Worm (Caenorhabditis elegans) whole organism, L2 larva: Measurements from ENCODE around the gene C13F10.5.

Source experiments
- F13H6.1 ChIP-seq: sonication (generic microtip); optimal IDR thresholded peaks from 2 replicates; lab custom pipeline; 2016; ENCODE audit warnings: missing genetic modification characterization, missing compliant biosample characterization
- R02D3.7 ChIP-seq: fragments of 150-350 bp; optimal IDR thresholded peaks from 2 replicates; lab custom pipeline; 2014; ENCODE audit warnings: missing biosample characterization, missing genetic modification characterization
- Y55F3AM.14 ChIP-seq: fragments of 200-800 bp; sonication (Bioruptor generic); optimal IDR thresholded peaks from 2 replicates; lab custom pipeline; 2018; ENCODE audit warnings: mild to moderate bottlenecking, missing genetic modification characterization, missing compliant biosample characterization
- ZK546.5 ChIP-seq: sonication (generic microtip); optimal IDR thresholded peaks from 2 replicates; lab custom pipeline; 2017; ENCODE audit warnings: missing biosample characterization, missing genetic modification characterization
- aly-2 ChIP-seq: fragments of 150-350 bp; optimal IDR thresholded peaks from 2 replicates; lab custom pipeline; 2014; ENCODE audit warnings: missing biosample characterization, missing genetic modification characterization
- ama-1 ChIP-seq: fragments of 150-350 bp; optimal IDR thresholded peaks from 2 replicates; lab custom pipeline; 2018; ENCODE audit warnings: inconsistent platforms
- ceh-16 ChIP-seq: fragments of 150-350 bp; optimal IDR thresholded peaks from 2 replicates; lab custom pipeline; 2014; ENCODE audit warnings: missing biosample characterization, missing genetic modification characterization
- crh-2 ChIP-seq: sonication (generic microtip); optimal IDR thresholded peaks from 2 replicates; lab custom pipeline; 2017; ENCODE audit warnings: missing biosample characterization, missing genetic modification characterization
- dmd-4 ChIP-seq: sonication (generic microtip); optimal IDR thresholded peaks from 2 replicates; lab custom pipeline; 2017; ENCODE audit warnings: missing biosample characterization, missing genetic modification characterization
- egl-27 ChIP-seq: sonication (generic microtip); optimal IDR thresholded peaks from 3 replicates; lab custom pipeline; 2017; ENCODE audit warnings: missing biosample characterization, missing genetic modification reagents, missing genetic modification characterization
- elt-3 ChIP-seq: sonication (generic microtip); optimal IDR thresholded peaks from 2 replicates; lab custom pipeline; 2017; ENCODE audit warnings: missing biosample characterization, missing genetic modification characterization
- fos-1 ChIP-seq: fragments of 150-350 bp; optimal IDR thresholded peaks from 2 replicates; lab custom pipeline; 2014; ENCODE audit warnings: missing biosample characterization, missing genetic modification characterization
- lin-11 ChIP-seq: fragments of 150-350 bp; sonication (generic microtip); optimal IDR thresholded peaks from 2 replicates; lab custom pipeline; 2014; ENCODE audit warnings: missing biosample characterization, missing genetic modification characterization, inconsistent platforms, mixed read lengths
- lin-39 ChIP-seq: fragments of 150-350 bp; optimal IDR thresholded peaks from 2 replicates; lab custom pipeline; 2014; ENCODE audit warnings: missing biosample characterization, missing genetic modification reagents, missing genetic modification characterization
- lsy-2 ChIP-seq, 2 experiments: fragments of 150-350 bp in 1 of 2; sonication (generic microtip) in 1 of 2; optimal IDR thresholded peaks; 2 replicates each; lab custom pipeline; 2014 to 2017; ENCODE audit warnings: missing biosample characterization in 2 of 2, missing genetic modification characterization in 2 of 2
- mab-5 ChIP-seq: fragments of 150-350 bp; optimal IDR thresholded peaks from 2 replicates; lab custom pipeline; 2014; ENCODE audit warnings: missing biosample characterization, missing genetic modification characterization
- mbf-1 ChIP-seq: sonication (generic microtip); optimal IDR thresholded peaks from 2 replicates; lab custom pipeline; 2017; ENCODE audit warnings: missing biosample characterization, missing genetic modification characterization
- nhr-10 ChIP-seq: sonication (generic microtip); optimal IDR thresholded peaks from 2 replicates; lab custom pipeline; 2017; ENCODE audit warnings: missing biosample characterization, missing genetic modification characterization
- nhr-11 ChIP-seq: fragments of 150-350 bp; optimal IDR thresholded peaks from 2 replicates; lab custom pipeline; 2014; ENCODE audit warnings: missing biosample characterization, missing genetic modification characterization
- nhr-129 ChIP-seq: fragments of 150-350 bp; optimal IDR thresholded peaks from 2 replicates; lab custom pipeline; 2014; ENCODE audit warnings: missing biosample characterization, missing genetic modification characterization
- nhr-21 ChIP-seq: fragments of 150-350 bp; optimal IDR thresholded peaks from 2 replicates; lab custom pipeline; 2014; ENCODE audit warnings: missing biosample characterization, missing genetic modification characterization
- nhr-23 ChIP-seq: fragments of 150-350 bp; optimal IDR thresholded peaks from 2 replicates; lab custom pipeline; 2014; ENCODE audit warnings: missing biosample characterization, missing genetic modification reagents, missing genetic modification characterization
- nhr-237 ChIP-seq: fragments of 150-350 bp; optimal IDR thresholded peaks from 2 replicates; lab custom pipeline; 2014; ENCODE audit warnings: missing biosample characterization, missing genetic modification characterization
- nhr-25 ChIP-seq: fragments of 150-350 bp; sonication (generic microtip); optimal IDR thresholded peaks from 3 replicates; lab custom pipeline; 2014; ENCODE audit warnings: missing biosample characterization, missing genetic modification characterization
- nhr-77 ChIP-seq: fragments of 150-350 bp; optimal IDR thresholded peaks from 2 replicates; lab custom pipeline; 2014; ENCODE audit warnings: missing biosample characterization, missing genetic modification characterization
- peb-1 ChIP-seq: fragments of 150-350 bp; optimal IDR thresholded peaks from 2 replicates; lab custom pipeline; 2014; ENCODE audit warnings: missing biosample characterization, missing genetic modification characterization
- skn-1 ChIP-seq: sonication (generic microtip); optimal IDR thresholded peaks from 2 replicates; lab custom pipeline; 2017; ENCODE audit warnings: missing biosample characterization, missing genetic modification characterization
- sma-9 ChIP-seq, 2 experiments: fragments of 150-350 bp in 1 of 2; sonication (generic microtip) in 1 of 2; optimal IDR thresholded peaks; 2 replicates each; lab custom pipeline; 2014 to 2016; ENCODE audit warnings: missing genetic modification characterization in 2 of 2, mild to moderate bottlenecking in 1 of 2, missing biosample characterization in 1 of 2, missing compliant biosample characterization in 1 of 2, missing genetic modification reagents in 1 of 2, moderate library complexity in 1 of 2
- snpc-4 ChIP-seq: fragments of 150-350 bp; optimal IDR thresholded peaks from 2 replicates; lab custom pipeline; 2014; ENCODE audit warnings: missing biosample characterization, missing genetic modification characterization
- unc-39 ChIP-seq: fragments of 150-350 bp; optimal IDR thresholded peaks from 2 replicates; lab custom pipeline; 2014; ENCODE audit warnings: missing biosample characterization, missing genetic modification characterization
- unc-55 ChIP-seq: fragments of 150-350 bp; sonication (generic microtip); optimal IDR thresholded peaks from 3 replicates; lab custom pipeline; 2014; ENCODE audit warnings: missing biosample characterization, missing genetic modification reagents, missing genetic modification characterization
- unc-62 ChIP-seq: fragments of 150-350 bp; optimal IDR thresholded peaks from 2 replicates; lab custom pipeline; 2014; ENCODE audit warnings: missing biosample characterization, missing genetic modification reagents, missing genetic modification characterization
- zag-1 ChIP-seq: fragments of 150-350 bp; optimal IDR thresholded peaks from 2 replicates; lab custom pipeline; 2014; ENCODE audit warnings: missing biosample characterization, missing genetic modification characterization
- ztf-11 ChIP-seq: sonication (generic microtip); optimal IDR thresholded peaks from 2 replicates; lab custom pipeline; 2017; ENCODE audit warnings: missing biosample characterization, missing genetic modification characterization
- ztf-4 ChIP-seq: fragments of 150-350 bp; optimal IDR thresholded peaks from 2 replicates; lab custom pipeline; 2014; ENCODE audit warnings: missing biosample characterization, missing genetic modification characterization

The C13F10.5 gene

ce11 chrV:7237133-7237532 lies 18.2 kb upstream of the C13F10.5 start, which contains the start of gene hyls-1 (continued):
- TF ChIP-seq nhr-10 (tag; lab: Kevin White, UChicago) (no peak), zag-1 (tag; lab: Kevin White, UChicago) (peak; percentile 52), F13H6.1 (tag; lab: Kevin White, UChicago) (peak; percentile 78), sma-9 (GFP tag; optimal IDR thresholded peaks at IDR 0.05; lab: Kevin White, UChicago) (peak; percentile 77), sma-9 (tag; optimal IDR thresholded peaks at IDR 0.05; lab: Kevin White, UChicago) (no peak), nhr-77 (tag; lab: Kevin White, UChicago) (no peak), nhr-25 (peak; percentile 85), ztf-4 (tag; lab: Kevin White, UChicago) (peak; percentile 53), peb-1 (tag; lab: Kevin White, UChicago) (no peak), mab-5 (peak; percentile 64), nhr-237 (tag; lab: Kevin White, UChicago) (peak; percentile 57), nhr-23 (tag; lab: Kevin White, UChicago) (no peak), aly-2 (tag; lab: Kevin White, UChicago) (no peak), ZK546.5 (peak; percentile 16), R02D3.7 (tag; lab: Kevin White, UChicago) (peak; percentile 1), crh-2 (tag; lab: Kevin White, UChicago) (peak; percentile 91), lin-11 (tag; lab: Kevin White, UChicago) (peak; percentile 88), lsy-2 (tag; optimal IDR thresholded peaks at IDR 0.05; lab: Kevin White, UChicago) (peak; percentile 71 to 88), elt-3 (tag; lab: Kevin White, UChicago) (no peak), ceh-16 (tag; lab: Kevin White, UChicago) (no peak), nhr-129 (peak; percentile 80)

- TF ChIP-seq nhr-77 (tag; lab: Kevin White, UChicago) (no peak), fos-1 (tag; lab: Kevin White, UChicago) (no peak), ztf-4 (tag; lab: Kevin White, UChicago) (no peak), mab-5 (no peak), dmd-4 (tag; lab: Kevin White, UChicago) (no peak), unc-39 (no peak), nhr-11 (tag; lab: Kevin White, UChicago) (no peak), unc-62 (GFP tag; lab: Kevin White, UChicago) (no peak), aly-2 (tag; lab: Kevin White, UChicago) (no peak)
These were observed 18.0 kb upstream of the C13F10.5 start, which contains the start of gene hpo-9 for ce11 chrV:7237094-7237132. Gene hpo-9 (minus strand): TSS chrV:7237130.

- TF ChIP-seq snpc-4 (tag; lab: Kevin White, UChicago) (no peak), unc-39 (no peak), zag-1 (tag; lab: Kevin White, UChicago) (no peak), nhr-21 (tag; lab: Kevin White, UChicago) (no peak), lin-39 (tag; lab: Kevin White, UChicago) (no peak), unc-62 (GFP tag; lab: Kevin White, UChicago) (no peak), dmd-4 (tag; lab: Kevin White, UChicago) (no peak), Y55F3AM.14 (GFP tag; lab: Kevin White, UChicago) (no peak)
These were observed 17.8 kb upstream of the C13F10.5 start for ce11 chrV:7236694-7237093.

- no peak for TF ChIP-seq unc-55 (GFP tag; lab: Kevin White, UChicago)
- TF ChIP-seq dmd-4 (tag; lab: Kevin White, UChicago), result no peak
- no peak for TF ChIP-seq mab-5
- no peak for TF ChIP-seq skn-1 (tag; lab: Kevin White, UChicago)
- no peak for TF ChIP-seq ama-1 (lab: Kevin White, UChicago)
- no peak for TF ChIP-seq nhr-10 (tag; lab: Kevin White, UChicago)
- no peak for TF ChIP-seq mbf-1
- no peak for TF ChIP-seq unc-62 (GFP tag; lab: Kevin White, UChicago)
- TF ChIP-seq ztf-11 (tag; lab: Kevin White, UChicago), result no peak
- no peak for TF ChIP-seq lsy-2 (tag; optimal IDR thresholded peaks at IDR 0.05; lab: Kevin White, UChicago)
- no peak for TF ChIP-seq nhr-129
- TF ChIP-seq egl-27 (tag; lab: Kevin White, UChicago), result no peak
- no peak for TF ChIP-seq crh-2 (tag; lab: Kevin White, UChicago)
These were observed 15.8 kb upstream of the C13F10.5 start, which contains the start of gene C05C8.5 for ce11 chrV:7234726-7235125. Gene C05C8.5 (minus strand): TSS chrV:7234826.

ce11 chrV:7231524-7231923 lies 12.6 kb upstream of the C13F10.5 start:
- TF ChIP-seq aly-2 (tag; lab: Kevin White, UChicago), result no peak
- TF ChIP-seq, all 48 proteins: peak for 0
